Fruit fly (Drosophila melanogaster) whole organism, prepupa: ENCODE measurements around the gene mnb.

Experiments
- Blimp-1 ChIP-seq: fragments of 200-800 bp; sonication (Bioruptor generic); optimal IDR thresholded peaks from 3 replicates; lab custom pipeline; 2017; ENCODE audit warnings: missing biosample characterization, missing genetic modification characterization, mild to moderate bottlenecking, moderate library complexity, missing genetic modification reagents
- CG10631 ChIP-seq: fragments of 200-800 bp; sonication (Bioruptor generic); optimal IDR thresholded peaks from 2 replicates; lab custom pipeline; 2016; ENCODE audit warnings: missing biosample characterization, missing genetic modification characterization
- CG10669 ChIP-seq: fragments of 200-800 bp; sonication (Bioruptor generic); optimal IDR thresholded peaks from 3 replicates; lab custom pipeline; 2018; ENCODE audit warnings: missing biosample characterization, mild to moderate bottlenecking, missing genetic modification characterization, moderate library complexity
- CG11762 ChIP-seq: fragments of 200-800 bp; sonication (Bioruptor generic); optimal IDR thresholded peaks from 3 replicates; lab custom pipeline; 2016; ENCODE audit warnings: missing biosample characterization, missing genetic modification characterization; ENCODE audit not compliant: insufficient read depth
- CG15336 ChIP-seq: fragments of 200-800 bp; sonication (Bioruptor generic); IDR thresholded peaks from 2 replicates; pipeline ENCODE4 v1.3.6; 2022; ENCODE audit warnings: missing biosample characterization, missing genetic modification characterization
- CG1621 ChIP-seq: fragments of 200-800 bp; sonication (Bioruptor generic); optimal IDR thresholded peaks from 3 replicates; lab custom pipeline; 2018; ENCODE audit warnings: missing biosample characterization, mild to moderate bottlenecking, missing genetic modification characterization
- CG16779 ChIP-seq: fragments of 200-800 bp; sonication (Bioruptor generic); optimal IDR thresholded peaks from 3 replicates; lab custom pipeline; 2017; ENCODE audit warnings: missing biosample characterization, mild to moderate bottlenecking, missing genetic modification characterization
- CG3032 ChIP-seq: fragments of 200-800 bp; optimal IDR thresholded peaks from 2 replicates; lab custom pipeline; 2019; ENCODE audit warnings: missing biosample characterization, mild to moderate bottlenecking, missing genetic modification characterization, moderate library complexity
- CG31627 ChIP-seq: fragments of 200-800 bp; sonication (Bioruptor generic); optimal IDR thresholded peaks from 3 replicates; lab custom pipeline; 2016; ENCODE audit warnings: missing biosample characterization, missing genetic modification characterization
- CG32006 ChIP-seq: fragments of 200-800 bp; sonication (Bioruptor generic); optimal IDR thresholded peaks from 3 replicates; lab custom pipeline; 2017; ENCODE audit warnings: missing biosample characterization, mild to moderate bottlenecking, missing genetic modification characterization
- CG34406 ChIP-seq: fragments of 200-800 bp; sonication (Bioruptor generic); optimal IDR thresholded peaks from 3 replicates; lab custom pipeline; 2016; ENCODE audit warnings: missing biosample characterization, missing genetic modification characterization
- CG3919 ChIP-seq: fragments of 200-800 bp; sonication (Bioruptor generic); optimal IDR thresholded peaks from 3 replicates; lab custom pipeline; 2016; ENCODE audit warnings: missing biosample characterization, missing genetic modification characterization
- CG4318 ChIP-seq: fragments of 200-800 bp; sonication (Bioruptor generic); optimal IDR thresholded peaks from 3 replicates; lab custom pipeline; 2017; ENCODE audit warnings: missing biosample characterization, mild to moderate bottlenecking, missing genetic modification characterization
- CG6163 ChIP-seq: fragments of 200-800 bp; sonication (Bioruptor generic); IDR thresholded peaks from 3 replicates; pipeline ENCODE4 v1.3.6; 2022; ENCODE audit warnings: missing biosample characterization, missing genetic modification characterization
- CG6276 ChIP-seq: fragments of 200-800 bp; sonication (Bioruptor generic); optimal IDR thresholded peaks from 2 replicates; lab custom pipeline; 2017; ENCODE audit warnings: missing biosample characterization, mild to moderate bottlenecking, missing genetic modification characterization
- CG6792 ChIP-seq: fragments of 200-800 bp; sonication (Bioruptor generic); optimal IDR thresholded peaks from 3 replicates; lab custom pipeline; 2016; ENCODE audit warnings: missing biosample characterization, missing genetic modification characterization
- CG6808 ChIP-seq: fragments of 200-800 bp; sonication (Bioruptor generic); optimal IDR thresholded peaks from 3 replicates; lab custom pipeline; 2017; ENCODE audit warnings: missing biosample characterization, missing genetic modification characterization, mild to moderate bottlenecking, moderate library complexity, missing genetic modification reagents
- CG6854 ChIP-seq: fragments of 200-800 bp; sonication (Bioruptor generic); optimal IDR thresholded peaks from 2 replicates; lab custom pipeline; 2017; ENCODE audit warnings: missing biosample characterization, mild to moderate bottlenecking, missing genetic modification characterization
- CG7368 ChIP-seq: fragments of 200-800 bp; sonication (Bioruptor generic); optimal IDR thresholded peaks from 3 replicates; lab custom pipeline; 2016; ENCODE audit warnings: missing biosample characterization, missing genetic modification characterization
- CG8119 ChIP-seq: fragments of 200-800 bp; sonication (Bioruptor generic); IDR thresholded peaks from 3 replicates; pipeline ENCODE4 v1.3.6; 2022; ENCODE audit warnings: missing biosample characterization, missing genetic modification characterization
- CG8319 ChIP-seq: fragments of 200-800 bp; sonication (Bioruptor generic); optimal IDR thresholded peaks from 3 replicates; lab custom pipeline; 2016; ENCODE audit warnings: missing biosample characterization, missing genetic modification characterization
- CG8632 ChIP-seq: fragments of 200-800 bp; sonication (Bioruptor generic); optimal IDR thresholded peaks from 3 replicates; lab custom pipeline; 2016; ENCODE audit warnings: missing biosample characterization, missing genetic modification characterization
- CG9139 ChIP-seq: fragments of 200-800 bp; sonication (Bioruptor generic); optimal IDR thresholded peaks from 3 replicates; lab custom pipeline; 2017; ENCODE audit warnings: missing biosample characterization, mild to moderate bottlenecking, missing genetic modification characterization
- Eip75B ChIP-seq: fragments of 200-800 bp; sonication (Bioruptor generic); optimal IDR thresholded peaks from 3 replicates; lab custom pipeline; 2016; ENCODE audit warnings: missing biosample characterization, missing genetic modification characterization
- Eip78C ChIP-seq: fragments of 200-800 bp; sonication (Bioruptor generic); peaks from one replicate; lab custom pipeline; 2016; ENCODE audit warnings: missing biosample characterization, missing genetic modification characterization
- Eip93F ChIP-seq: fragments of 200-800 bp; sonication (Bioruptor generic); optimal IDR thresholded peaks from 2 replicates; lab custom pipeline; 2016; ENCODE audit warnings: missing biosample characterization, mild to moderate bottlenecking, missing genetic modification characterization
- Ets21C ChIP-seq: fragments of 200-800 bp; sonication (Bioruptor generic); optimal IDR thresholded peaks from 3 replicates; lab custom pipeline; 2016; ENCODE audit warnings: missing biosample characterization, missing genetic modification characterization
- Ets96B ChIP-seq: fragments of 200-800 bp; optimal IDR thresholded peaks from 2 replicates; lab custom pipeline; 2019; ENCODE audit warnings: missing biosample characterization, mild to moderate bottlenecking, missing genetic modification characterization, moderate library complexity
- Gug ChIP-seq: fragments of 200-800 bp; sonication (Bioruptor generic); IDR thresholded peaks from 2 replicates; pipeline ENCODE4 v1.3.6; 2022; ENCODE audit warnings: missing biosample characterization, missing genetic modification characterization
- Hr38 ChIP-seq: sonication (Bioruptor generic); optimal IDR thresholded peaks from 2 replicates; lab custom pipeline; 2016; ENCODE audit warnings: missing biosample characterization, missing genetic modification characterization
- Hr39 ChIP-seq: fragments of 200-800 bp; sonication (Bioruptor generic); optimal IDR thresholded peaks from 2 replicates; lab custom pipeline; 2016; ENCODE audit warnings: missing biosample characterization, missing genetic modification characterization
- Hr4 ChIP-seq: fragments of 200-800 bp; sonication (Bioruptor generic); optimal IDR thresholded peaks from 3 replicates; lab custom pipeline; 2016; ENCODE audit warnings: missing biosample characterization, missing genetic modification characterization
- Met ChIP-seq: fragments of 200-800 bp; sonication (Bioruptor generic); optimal IDR thresholded peaks from 3 replicates; lab custom pipeline; 2016; ENCODE audit warnings: missing biosample characterization, missing genetic modification characterization
- OdsH ChIP-seq: fragments of 200-800 bp; sonication (Bioruptor generic); optimal IDR thresholded peaks from 3 replicates; lab custom pipeline; 2016; ENCODE audit warnings: missing biosample characterization, missing genetic modification characterization
- Smox ChIP-seq: fragments of 200-800 bp; sonication (Bioruptor generic); optimal IDR thresholded peaks from 3 replicates; lab custom pipeline; 2016; ENCODE audit warnings: missing biosample characterization, missing genetic modification characterization
- Sox102F ChIP-seq: fragments of 200-800 bp; sonication (Bioruptor generic); optimal IDR thresholded peaks from 2 replicates; lab custom pipeline; 2016; ENCODE audit warnings: missing biosample characterization, mild to moderate bottlenecking, missing genetic modification characterization
- Sox15 ChIP-seq: fragments of 200-800 bp; sonication (Bioruptor generic); optimal IDR thresholded peaks from 3 replicates; lab custom pipeline; 2016; ENCODE audit warnings: missing biosample characterization, missing genetic modification characterization
- achi ChIP-seq: fragments of 200-800 bp; sonication (Bioruptor generic); optimal IDR thresholded peaks from 3 replicates; lab custom pipeline; 2016; ENCODE audit warnings: missing biosample characterization, missing genetic modification characterization
- acj6 ChIP-seq: fragments of 200-800 bp; sonication (Bioruptor generic); optimal IDR thresholded peaks from 3 replicates; lab custom pipeline; 2016; ENCODE audit warnings: missing biosample characterization, missing genetic modification characterization
- cyc ChIP-seq: fragments of 200-800 bp; sonication (Bioruptor generic); optimal IDR thresholded peaks from 3 replicates; lab custom pipeline; 2016; ENCODE audit warnings: missing biosample characterization, missing genetic modification characterization
- dac ChIP-seq: fragments of 200-800 bp; sonication (Bioruptor generic); optimal IDR thresholded peaks from 2 replicates; lab custom pipeline; 2017; ENCODE audit warnings: missing biosample characterization, mild to moderate bottlenecking, missing genetic modification characterization
- dsx ChIP-seq: fragments of 200-800 bp; optimal IDR thresholded peaks from 3 replicates; lab custom pipeline; 2019; ENCODE audit warnings: missing biosample characterization, mild to moderate bottlenecking, missing genetic modification characterization, moderate library complexity; ENCODE audit not compliant: poor library complexity, severe bottlenecking
- eg ChIP-seq: fragments of 200-800 bp; sonication (Bioruptor generic); IDR thresholded peaks from 3 replicates; pipeline ENCODE4 v1.3.6; 2022; ENCODE audit warnings: missing biosample characterization, missing genetic modification characterization
- fd85E ChIP-seq: fragments of 200-800 bp; sonication (Bioruptor generic); optimal IDR thresholded peaks from 3 replicates; lab custom pipeline; 2016; ENCODE audit warnings: missing biosample characterization, missing genetic modification characterization
- fkh ChIP-seq: fragments of 200-800 bp; sonication (Bioruptor generic); optimal IDR thresholded peaks from 3 replicates; lab custom pipeline; 2017; ENCODE audit warnings: missing biosample characterization, mild to moderate bottlenecking, missing genetic modification characterization, moderate library complexity
- lz ChIP-seq: fragments of 200-800 bp; sonication (Bioruptor generic); optimal IDR thresholded peaks from 3 replicates; lab custom pipeline; 2016; ENCODE audit warnings: missing biosample characterization, missing genetic modification characterization
- net ChIP-seq: fragments of 200-800 bp; sonication (Bioruptor generic); optimal IDR thresholded peaks from 3 replicates; lab custom pipeline; 2016; ENCODE audit warnings: missing biosample characterization, missing genetic modification characterization
- pdm3 ChIP-seq: fragments of 200-800 bp; sonication (Bioruptor generic); optimal IDR thresholded peaks from 3 replicates; lab custom pipeline; 2016; ENCODE audit warnings: missing biosample characterization, missing genetic modification characterization
- salr ChIP-seq, 2 experiments: fragments of 200-800 bp; sonication (Bioruptor generic); optimal IDR thresholded peaks; 3 replicates each; lab custom pipeline; 2016 to 2018; ENCODE audit warnings: missing biosample characterization in 2 of 2, missing genetic modification characterization in 2 of 2, mild to moderate bottlenecking in 1 of 2
- svp ChIP-seq: fragments of 200-800 bp; sonication (Bioruptor generic); peaks from one replicate; lab custom pipeline; 2016; ENCODE audit warnings: missing biosample characterization, missing genetic modification characterization
- topi ChIP-seq: fragments of 200-800 bp; sonication (Bioruptor generic); optimal IDR thresholded peaks from 3 replicates; lab custom pipeline; 2016; ENCODE audit warnings: missing biosample characterization, missing genetic modification characterization
- vri ChIP-seq: fragments of 200-800 bp; sonication (Bioruptor generic); optimal IDR thresholded peaks from 3 replicates; lab custom pipeline; 2016; ENCODE audit warnings: missing biosample characterization, mild to moderate bottlenecking, missing genetic modification characterization

Gene mnb

dm6 chrX:17870614-17871394 is 16.2 kb downstream of the mnb start:
- TF ChIP-seq achi (GFP tag; lab: Kevin White, UChicago), result no peak
- no peak for TF ChIP-seq CG3919 (GFP tag; lab: Kevin White, UChicago)
- TF ChIP-seq CG10631 (GFP tag; lab: Kevin White, UChicago), result no peak
- TF ChIP-seq Ets21C (GFP tag; lab: Kevin White, UChicago), result no peak
- TF ChIP-seq CG6276 (GFP tag; lab: Kevin White, UChicago), result no peak
- TF ChIP-seq vri (GFP tag; lab: Kevin White, UChicago), result no peak
- no peak for TF ChIP-seq CG6792 (GFP tag; lab: Kevin White, UChicago)
- TF ChIP-seq Eip75B (GFP tag; lab: Kevin White, UChicago), result peak; percentile 12
- no peak for TF ChIP-seq Blimp-1 (GFP tag; lab: Kevin White, UChicago)
- TF ChIP-seq pdm3 (GFP tag; lab: Kevin White, UChicago), result no peak
- no peak for TF ChIP-seq cyc
- TF ChIP-seq eg, result 0 out of 3 replicates have a peak, but pooled peaks have one; percentile 23
- no peak for TF ChIP-seq Eip93F (GFP tag; lab: Kevin White, UChicago)
- TF ChIP-seq lz (GFP tag; lab: Kevin White, UChicago), result no peak
- TF ChIP-seq svp (GFP tag; lab: Kevin White, UChicago), result peak; percentile 47
- no peak for TF ChIP-seq Ets96B (tag; lab: Kevin White, UChicago)
- no peak for TF ChIP-seq CG8319
- TF ChIP-seq Gug, result no peak
- peak; percentile 54 for TF ChIP-seq Eip78C (GFP tag; lab: Kevin White, UChicago)
- TF ChIP-seq dac (GFP tag; lab: Kevin White, UChicago), result no peak
- TF ChIP-seq net (GFP tag; lab: Kevin White, UChicago), result no peak
- TF ChIP-seq topi, result no peak
- no peak for TF ChIP-seq CG31627 (GFP tag; lab: Kevin White, UChicago)
- no peak for TF ChIP-seq CG34406 (GFP tag; lab: Kevin White, UChicago)
- no peak for TF ChIP-seq salr (GFP tag; optimal IDR thresholded peaks at IDR 0.05; lab: Kevin White, UChicago)
- no peak for TF ChIP-seq OdsH
- no peak for TF ChIP-seq CG9139 (GFP tag; lab: Kevin White, UChicago)
- TF ChIP-seq CG6163, result peak; percentile 43; the same call in 2 of the 3 replicates
- no peak for TF ChIP-seq dsx (GFP tag; lab: Kevin White, UChicago)
- TF ChIP-seq CG3032, result no peak
- TF ChIP-seq CG15336 (GFP tag; lab: Robert Waterston, UW), result peak; percentile 37; the same call in 1 of the 2 replicates
- TF ChIP-seq CG32006 (GFP tag; lab: Kevin White, UChicago), result no peak
- peak; percentile 4 for TF ChIP-seq Hr4 (GFP tag; lab: Kevin White, UChicago)
- TF ChIP-seq CG1621 (tag; lab: Kevin White, UChicago), result no peak
- TF ChIP-seq CG11762, result no peak
- no peak for TF ChIP-seq CG6808
- TF ChIP-seq Sox15, result no peak
- TF ChIP-seq Hr39 (GFP tag; lab: Kevin White, UChicago), result no peak
- TF ChIP-seq Met, result no peak
- TF ChIP-seq CG8632 (GFP tag; lab: Kevin White, UChicago), result no peak
- TF ChIP-seq Smox (GFP tag; lab: Kevin White, UChicago), result no peak
- no peak for TF ChIP-seq acj6 (GFP tag; lab: Kevin White, UChicago)
- no peak for TF ChIP-seq fd85E (GFP tag; lab: Kevin White, UChicago)
- TF ChIP-seq CG7368 (GFP tag; lab: Kevin White, UChicago), result no peak
- TF ChIP-seq CG4318 (GFP tag; lab: Kevin White, UChicago), result no peak
- TF ChIP-seq CG8119 (GFP tag; lab: Robert Waterston, UW), result 0 out of 3 replicates have a peak, but pooled peaks have one; percentile 34
- no peak for TF ChIP-seq Hr38
- TF ChIP-seq Sox102F (GFP tag; lab: Kevin White, UChicago), result no peak
- TF ChIP-seq CG16779 (tag; lab: Kevin White, UChicago), result no peak
- TF ChIP-seq CG6854, result peak; percentile 6
- TF ChIP-seq CG10669 (GFP tag; lab: Kevin White, UChicago), result no peak
- no peak for TF ChIP-seq fkh (GFP tag; lab: Kevin White, UChicago)
